Worm (Caenorhabditis elegans) whole organism, L4/young adult: Measurements from ENCODE around the gene srv-14.

ENCODE experiments used
- dao-5 ChIP-seq: sonication (generic microtip); optimal IDR thresholded peaks from 2 replicates; lab custom pipeline; 2016; ENCODE audit warnings: missing genotype, missing genetic modification characterization, moderate library complexity, missing compliant biosample characterization
- him-1 ChIP-seq: sonication (generic microtip); optimal IDR thresholded peaks from 2 replicates; lab custom pipeline; 2016; ENCODE audit warnings: missing genotype, missing genetic modification reagents, missing genetic modification characterization, missing compliant biosample characterization

DNA sequence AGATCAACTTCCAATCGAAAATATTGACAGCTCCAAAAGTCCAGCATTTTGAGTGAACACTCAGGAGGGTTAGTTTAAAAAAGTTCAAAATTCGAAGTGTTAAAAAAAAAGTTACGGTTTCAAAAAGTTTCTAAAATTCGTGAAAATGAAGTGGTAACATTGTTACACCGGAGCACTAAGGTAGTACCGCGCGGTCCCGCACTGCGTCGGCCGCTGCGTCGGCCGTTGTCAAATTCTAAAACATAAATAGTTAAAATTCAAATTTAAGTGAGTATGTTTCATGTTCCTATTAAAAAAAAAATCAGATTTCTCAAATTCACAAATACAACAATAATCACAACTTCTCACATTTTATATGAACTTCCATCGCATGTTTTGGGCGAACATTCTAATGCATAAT lies 25.7 kb downstream of the srv-14 start:
- TF ChIP-seq dao-5 (tag; lab: Kevin White, UChicago) (no peak), him-1 (tag; lab: Kevin White, UChicago) (no peak)
